Fruit fly (Drosophila melanogaster): Measurements from ENCODE around the gene Polr2B.

The Polr2B gene

DNA sequence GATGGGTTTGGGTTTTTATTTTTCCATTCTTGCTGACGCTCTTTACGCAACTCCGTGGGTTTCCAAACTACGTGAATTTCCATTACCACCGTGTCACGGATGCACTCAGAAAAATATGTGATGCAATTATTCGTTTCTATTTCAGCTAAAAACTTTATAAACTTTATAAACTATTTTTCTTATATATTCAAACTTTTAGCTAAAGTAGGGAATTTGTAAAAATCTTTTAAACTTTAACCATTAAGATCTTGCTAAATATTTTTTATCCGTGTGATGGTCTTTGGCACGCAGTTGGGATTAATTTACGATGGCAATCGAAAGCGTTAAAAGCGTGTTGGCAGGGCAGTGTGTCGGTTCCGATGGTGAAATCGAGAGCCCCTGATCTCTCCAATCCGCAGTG lies 30.2 kb upstream of the Polr2B start (continued):
- peak; percentile 19 for TF ChIP-seq mam (GFP tag; optimal IDR thresholded peaks at IDR 0.05)
- TF ChIP-seq Med (GFP tag) = peak; percentile 74
- TF ChIP-seq sna (GFP tag; IDR thresholded peaks at IDR 0.05; ENCODE audit: partially characterized antibody) = no peak
- no peak for TF ChIP-seq CG1603 (tag; optimal IDR thresholded peaks at IDR 0.05)
- TF ChIP-seq nmo (GFP tag; optimal IDR thresholded peaks at IDR 0.05) = peak; percentile 52
- no peak for TF ChIP-seq Atf-2 (GFP tag; optimal IDR thresholded peaks at IDR 0.05)
- TF ChIP-seq CG13775 (GFP tag; optimal IDR thresholded peaks at IDR 0.05) = no peak
- no peak for TF ChIP-seq CG18011 (GFP tag; optimal IDR thresholded peaks at IDR 0.05)
- TF ChIP-seq CG17802 (tag; optimal IDR thresholded peaks at IDR 0.05) = no peak
- TF ChIP-seq chn (GFP tag; optimal IDR thresholded peaks at IDR 0.05) = no peak
- TF ChIP-seq sqz (GFP tag; optimal IDR thresholded peaks at IDR 0.05) = peak; percentile 19
- TF ChIP-seq CG10979 (tag; optimal IDR thresholded peaks at IDR 0.05) = peak; percentile 57
- peak; percentile 38 for TF ChIP-seq CG14441 (GFP tag; IDR thresholded peaks at IDR 0.05)
- no peak for TF ChIP-seq CG3407 (GFP tag; optimal IDR thresholded peaks at IDR 0.05)
- no peak for TF ChIP-seq C15 (GFP tag; IDR thresholded peaks at IDR 0.05)
- TF ChIP-seq CG8388 (GFP tag; optimal IDR thresholded peaks at IDR 0.05) = peak; percentile 56
- no peak for TF ChIP-seq CG9876 (GFP tag; optimal IDR thresholded peaks at IDR 0.05)
- TF ChIP-seq CG31365 (tag; optimal IDR thresholded peaks at IDR 0.05) = no peak
- no peak for TF ChIP-seq Optix (GFP tag; IDR thresholded peaks at IDR 0.05)
- no peak for TF ChIP-seq CG12236 (GFP tag; optimal IDR thresholded peaks at IDR 0.05)
- TF ChIP-seq Bteb2 (GFP tag; optimal IDR thresholded peaks at IDR 0.05) = no peak
- no peak for TF ChIP-seq schlank (tag; optimal IDR thresholded peaks at IDR 0.05)
- TF ChIP-seq CG2889 (GFP tag; IDR thresholded peaks at IDR 0.05) = no peak
- no peak; the same call in 1 of the 2 replicates for TF ChIP-seq Nf-YA (GFP tag; IDR thresholded peaks at IDR 0.05)
- no peak for TF ChIP-seq crol (GFP tag; IDR thresholded peaks at IDR 0.05)
- peak; percentile 24 for TF ChIP-seq trem (tag; optimal IDR thresholded peaks at IDR 0.05)
- TF ChIP-seq vfl (GFP tag; optimal IDR thresholded peaks at IDR 0.05) = no peak
- TF ChIP-seq Dll (GFP tag; IDR thresholded peaks at IDR 0.05; ENCODE audit: partially characterized antibody) = no peak
- no peak for TF ChIP-seq knrl (GFP tag; IDR thresholded peaks at IDR 0.05; ENCODE audit: partially characterized antibody)
- no peak for TF ChIP-seq CG14860 (GFP tag; IDR thresholded peaks at IDR 0.05; ENCODE audit: partially characterized antibody)
- TF ChIP-seq scrt (GFP tag; optimal IDR thresholded peaks at IDR 0.05) = peak; percentile 26
- TF ChIP-seq CG4424 (GFP tag; optimal IDR thresholded peaks at IDR 0.05) = peak; percentile 46
- no peak for TF ChIP-seq Gug (GFP tag; IDR thresholded peaks at IDR 0.05)
- no peak for TF ChIP-seq bcd (GFP tag; optimal IDR thresholded peaks at IDR 0.05)
- no peak for TF ChIP-seq klu (GFP tag; IDR thresholded peaks at IDR 0.05)
- no peak for TF ChIP-seq CG7987 (GFP tag; optimal IDR thresholded peaks at IDR 0.05)
- no peak for TF ChIP-seq CG30431 (GFP tag; optimal IDR thresholded peaks at IDR 0.05)
- no peak for TF ChIP-seq CG2116 (GFP tag; optimal IDR thresholded peaks at IDR 0.05)
- no peak for TF ChIP-seq CG9797 (GFP tag; optimal IDR thresholded peaks at IDR 0.05)
- peak; percentile 54 for TF ChIP-seq CG7839 (tag; optimal IDR thresholded peaks at IDR 0.05)
- TF ChIP-seq inv (GFP tag; IDR thresholded peaks at IDR 0.05; ENCODE audit: partially characterized antibody) = no peak
- TF ChIP-seq dmrt11E (tag; optimal IDR thresholded peaks at IDR 0.05) = no peak
- TF ChIP-seq CkIIα-i1 (GFP tag; IDR thresholded peaks at IDR 0.05) = no peak
- peak; percentile 32 for TF ChIP-seq Abd-B (GFP tag; optimal IDR thresholded peaks at IDR 0.05)
- TF ChIP-seq fd64A (GFP tag; optimal IDR thresholded peaks at IDR 0.05) = no peak
- TF ChIP-seq CG12769 (tag; optimal IDR thresholded peaks at IDR 0.05) = no peak
- no peak for TF ChIP-seq CrebB (tag; optimal IDR thresholded peaks at IDR 0.05)
- TF ChIP-seq CG16813 (GFP tag; IDR thresholded peaks at IDR 0.05; ENCODE audit: partially characterized antibody) = no peak
- TF ChIP-seq CG18599 (GFP tag; optimal IDR thresholded peaks at IDR 0.05) = peak; percentile 67
- peak; percentile 70 for TF ChIP-seq CG17359 (tag; optimal IDR thresholded peaks at IDR 0.05)
- peak; percentile 19 for TF ChIP-seq salm (tag; optimal IDR thresholded peaks at IDR 0.05)

Data from whole organism, embryonic.